Worm (Caenorhabditis elegans) whole organism, mixed stage, embryonic: ENCODE measurements around the gene W01D2.1.

Experiments used
- M03D4.4 ChIP-seq: sonication (generic microtip); optimal IDR thresholded peaks from 2 replicates; lab custom pipeline; 2017; ENCODE audit warnings: mild to moderate bottlenecking, missing genetic modification characterization, missing compliant biosample characterization
- elt-1 ChIP-seq: sonication (generic microtip); optimal IDR thresholded peaks from 2 replicates; lab custom pipeline; 2017; ENCODE audit warnings: missing genetic modification characterization, mild to moderate bottlenecking, missing compliant biosample characterization, antibody characterized with exemption, moderate library complexity, borderline replicate concordance; ENCODE audit not compliant: insufficient read depth
- flh-1 ChIP-seq: fragments of 200-800 bp; sonication (Bioruptor generic); optimal IDR thresholded peaks from 2 replicates; lab custom pipeline; 2018; ENCODE audit warnings: mild to moderate bottlenecking, missing genetic modification characterization, moderate library complexity, missing compliant biosample characterization
- nhr-12 ChIP-seq: fragments of 150-350 bp; optimal IDR thresholded peaks from 2 replicates; lab custom pipeline; 2014; ENCODE audit warnings: missing biosample characterization, missing genetic modification characterization
- pha-4 ChIP-seq: fragments of 150-350 bp; optimal IDR thresholded peaks from 2 replicates; lab custom pipeline; 2018; ENCODE audit warnings: missing biosample characterization, missing genetic modification reagents, missing genetic modification characterization
- snpc-4 ChIP-seq: fragments of 150-350 bp; optimal IDR thresholded peaks from 2 replicates; lab custom pipeline; 2014; ENCODE audit warnings: missing biosample characterization, missing genetic modification characterization
- unc-120 ChIP-seq: sonication (generic microtip); optimal IDR thresholded peaks from 2 replicates; lab custom pipeline; 2017; ENCODE audit warnings: missing genetic modification characterization, missing compliant biosample characterization; ENCODE audit not compliant: poor library complexity, severe bottlenecking
- unc-62 ChIP-seq: fragments of 150-350 bp; optimal IDR thresholded peaks from 2 replicates; lab custom pipeline; 2014; ENCODE audit warnings: missing biosample characterization, missing genetic modification reagents, missing genetic modification characterization

DNA sequence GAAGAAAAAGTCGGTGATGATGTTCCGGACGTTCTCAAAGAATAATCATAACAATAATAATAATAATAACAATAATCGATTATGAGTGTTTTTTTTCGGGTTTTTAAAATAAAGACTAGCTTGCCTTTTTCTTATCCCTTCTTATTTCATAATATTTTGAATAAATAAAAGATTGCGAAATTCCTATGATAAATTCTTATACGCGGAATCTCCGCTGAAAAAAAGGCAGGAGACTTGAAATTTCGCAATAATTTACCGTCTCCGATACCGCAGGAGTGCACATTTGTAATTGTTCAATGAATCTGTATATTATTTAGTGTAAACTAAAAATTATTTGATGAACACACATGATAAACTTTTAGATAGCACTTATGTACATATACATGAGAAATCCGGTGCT, 22.8 kb upstream of the W01D2.1 start:
- TF ChIP-seq nhr-12 (no peak), snpc-4 (no peak), M03D4.4 (tag; lab: Kevin White, UChicago) (no peak), elt-1 (tag; lab: Kevin White, UChicago) (no peak), unc-62 (GFP tag; lab: Kevin White, UChicago) (no peak), unc-120 (no peak), flh-1 (GFP tag; lab: Kevin White, UChicago) (no peak), pha-4 (no peak)
